Worm (Caenorhabditis elegans): ENCODE measurements around the gene ncx-5.

ncx-5 gene

ce11 chrV:10516702-10517101 lies 26.8 kb upstream of the ncx-5 start:
- TF ChIP-seq T22C8.4 (GFP tag; IDR thresholded peaks at IDR 0.05) (no peak), tab-1 (GFP tag; IDR thresholded peaks at IDR 0.05) (no peak), ztf-23 (GFP tag; IDR thresholded peaks at IDR 0.05) (no peak), cog-1 (tag; optimal IDR thresholded peaks at IDR 0.05) (no peak), flt-1 (GFP tag; IDR thresholded peaks at IDR 0.05) (no peak), med-1 (GFP tag; optimal IDR thresholded peaks at IDR 0.05; ENCODE audit: insufficient read depth) (no peak), ref-1 (GFP tag; conservative IDR thresholded peaks at IDR 0.05) (no peak), klf-2 (GFP tag; conservative IDR thresholded peaks at IDR 0.05) (no peak), ztf-29 (GFP tag; IDR thresholded peaks at IDR 0.05) (no peak)

- TF ChIP-seq cog-1 (tag; optimal IDR thresholded peaks at IDR 0.05): no peak
- no peak for TF ChIP-seq ztf-23 (GFP tag; IDR thresholded peaks at IDR 0.05)
- no peak for TF ChIP-seq tab-1 (GFP tag; IDR thresholded peaks at IDR 0.05)
Observed at ce11 chrV:10514271-10514670, 24.4 kb upstream of the ncx-5 start, which contains the start of gene dmsr-8. Gene dmsr-8, minus strand, starts transcription at chrV:10514371.

ce11 chrV:10508855-10509254 lies 19.0 kb upstream of the ncx-5 start, which contains the start of gene C35A5.6:
Gene C35A5.6, plus strand, starts transcription at chrV:10509137.
- TF ChIP-seq med-1 (GFP tag; optimal IDR thresholded peaks at IDR 0.05; ENCODE audit: insufficient read depth) (no peak), T22C8.4 (GFP tag; IDR thresholded peaks at IDR 0.05) (no peak), flt-1 (GFP tag; IDR thresholded peaks at IDR 0.05) (no peak), tab-1 (GFP tag; IDR thresholded peaks at IDR 0.05) (no peak), ztf-29 (GFP tag; IDR thresholded peaks at IDR 0.05) (no peak), cog-1 (tag; optimal IDR thresholded peaks at IDR 0.05) (no peak), ztf-23 (GFP tag; IDR thresholded peaks at IDR 0.05) (no peak), ref-1 (GFP tag; conservative IDR thresholded peaks at IDR 0.05) (no peak), klf-2 (GFP tag; conservative IDR thresholded peaks at IDR 0.05) (no peak)

- no peak for TF ChIP-seq T22C8.4 (GFP tag; IDR thresholded peaks at IDR 0.05)
- TF ChIP-seq flt-1 (GFP tag; IDR thresholded peaks at IDR 0.05): no peak
- TF ChIP-seq cog-1 (tag; optimal IDR thresholded peaks at IDR 0.05): no peak
Observed at ce11 chrV:10505553-10505952, 15.7 kb upstream of the ncx-5 start, which contains the start of gene C35A5.5. Gene C35A5.5, plus strand, starts transcription at chrV:10505853.

- TF ChIP-seq T22C8.4 (GFP tag; IDR thresholded peaks at IDR 0.05): no peak
- TF ChIP-seq klf-2 (GFP tag; conservative IDR thresholded peaks at IDR 0.05): no peak
- TF ChIP-seq ztf-23 (GFP tag; IDR thresholded peaks at IDR 0.05): no peak
- no peak for TF ChIP-seq ztf-29 (GFP tag; IDR thresholded peaks at IDR 0.05)
- TF ChIP-seq flt-1 (GFP tag; IDR thresholded peaks at IDR 0.05): no peak
- no peak for TF ChIP-seq med-1 (GFP tag; optimal IDR thresholded peaks at IDR 0.05; ENCODE audit: insufficient read depth)
- no peak for TF ChIP-seq ref-1 (GFP tag; conservative IDR thresholded peaks at IDR 0.05)
Observed at ce11 chrV:10503893-10504292, 14.0 kb upstream of the ncx-5 start, which contains the start of gene C35A5.10. Gene C35A5.10, plus strand, starts transcription at chrV:10504193.

ce11 chrV:10503011-10503410 lies 13.1 kb upstream of the ncx-5 start, which contains the start of gene C35A5.11:
Gene C35A5.11, minus strand, starts transcription at chrV:10503111.
- TF ChIP-seq flt-1 (GFP tag; IDR thresholded peaks at IDR 0.05) (no peak), med-1 (GFP tag; optimal IDR thresholded peaks at IDR 0.05; ENCODE audit: insufficient read depth) (no peak), ztf-29 (GFP tag; IDR thresholded peaks at IDR 0.05) (no peak), ztf-23 (GFP tag; IDR thresholded peaks at IDR 0.05) (no peak), cog-1 (tag; optimal IDR thresholded peaks at IDR 0.05) (no peak), klf-2 (GFP tag; conservative IDR thresholded peaks at IDR 0.05) (no peak)

- TF ChIP-seq klf-2 (GFP tag; conservative IDR thresholded peaks at IDR 0.05) (no peak), flt-1 (GFP tag; IDR thresholded peaks at IDR 0.05) (no peak), cog-1 (tag; optimal IDR thresholded peaks at IDR 0.05) (no peak), T22C8.4 (GFP tag; IDR thresholded peaks at IDR 0.05) (no peak), ztf-23 (GFP tag; IDR thresholded peaks at IDR 0.05) (no peak), med-1 (GFP tag; optimal IDR thresholded peaks at IDR 0.05; ENCODE audit: insufficient read depth) (no peak), ref-1 (GFP tag; conservative IDR thresholded peaks at IDR 0.05) (no peak)
Observed at ce11 chrV:10501295-10501694, 11.4 kb upstream of the ncx-5 start, which contains the start of gene C35A5.3. Gene C35A5.3, minus strand, starts transcription at chrV:10501395.

ce11 chrV:10496733-10497132 lies 6.8 kb upstream of the ncx-5 start, which contains the start of gene C35A5.4:
Gene C35A5.4, plus strand, starts transcription at chrV:10497033.
- TF ChIP-seq T22C8.4 (GFP tag; IDR thresholded peaks at IDR 0.05) (no peak), med-1 (GFP tag; optimal IDR thresholded peaks at IDR 0.05; ENCODE audit: insufficient read depth) (no peak), ztf-23 (GFP tag; IDR thresholded peaks at IDR 0.05) (no peak), klf-2 (GFP tag; conservative IDR thresholded peaks at IDR 0.05) (no peak), ztf-29 (GFP tag; IDR thresholded peaks at IDR 0.05) (no peak), ref-1 (GFP tag; conservative IDR thresholded peaks at IDR 0.05) (no peak), tab-1 (GFP tag; IDR thresholded peaks at IDR 0.05) (no peak), cog-1 (tag; optimal IDR thresholded peaks at IDR 0.05) (no peak), flt-1 (GFP tag; IDR thresholded peaks at IDR 0.05) (no peak)

ce11 chrV:10493150-10493549 lies 3.3 kb upstream of the ncx-5 start, which contains the start of gene ugt-33:
Gene ugt-33, plus strand, starts transcription at chrV:10493409.
- TF ChIP-seq flt-1 (GFP tag; IDR thresholded peaks at IDR 0.05) (no peak), med-1 (GFP tag; optimal IDR thresholded peaks at IDR 0.05; ENCODE audit: insufficient read depth) (no peak), ref-1 (GFP tag; conservative IDR thresholded peaks at IDR 0.05) (no peak), T22C8.4 (GFP tag; IDR thresholded peaks at IDR 0.05) (no peak), ztf-29 (GFP tag; IDR thresholded peaks at IDR 0.05) (no peak), tab-1 (GFP tag; IDR thresholded peaks at IDR 0.05) (no peak)

- no peak for TF ChIP-seq ref-1 (GFP tag; conservative IDR thresholded peaks at IDR 0.05)
- no peak for TF ChIP-seq med-1 (GFP tag; optimal IDR thresholded peaks at IDR 0.05; ENCODE audit: insufficient read depth)
- TF ChIP-seq tab-1 (GFP tag; IDR thresholded peaks at IDR 0.05): no peak
- TF ChIP-seq flt-1 (GFP tag; IDR thresholded peaks at IDR 0.05): no peak
- no peak for TF ChIP-seq T22C8.4 (GFP tag; IDR thresholded peaks at IDR 0.05)
- TF ChIP-seq klf-2 (GFP tag; conservative IDR thresholded peaks at IDR 0.05): no peak
- no peak for TF ChIP-seq ztf-29 (GFP tag; IDR thresholded peaks at IDR 0.05)
- no peak for TF ChIP-seq ztf-23 (GFP tag; IDR thresholded peaks at IDR 0.05)
- TF ChIP-seq cog-1 (tag; optimal IDR thresholded peaks at IDR 0.05): no peak
Observed at ce11 chrV:10491443-10491842, 1.5 kb upstream of the ncx-5 start, which contains the start of gene aqp-5. Gene aqp-5, plus strand, starts transcription at chrV:10491743.

Data from whole organism, midembryonic.